Worm (Caenorhabditis elegans) whole organism, young adult: ENCODE measurements around the gene C03E10.3.
A peak's percentile ranks its signal among the peaks of the same experiment; 100 is the strongest.

Experiments
- B0336.3 ChIP-seq: fragments of 200-800 bp; sonication (Bioruptor generic); IDR thresholded peaks from 2 replicates; pipeline ENCODE4 v1.3.6; 2022; ENCODE audit warnings: missing genetic modification characterization, missing compliant biosample characterization
- F33H1.4 ChIP-seq: fragments of 200-800 bp; sonication (Bioruptor generic); IDR thresholded peaks from 2 replicates; pipeline ENCODE4 v1.3.6; 2022; ENCODE audit warnings: missing genetic modification reagents, missing genetic modification characterization, missing compliant biosample characterization
- F39B2.1 ChIP-seq: fragments of 200-800 bp; sonication (Bioruptor generic); IDR thresholded peaks from 2 replicates; pipeline ENCODE4 v1.3.6; 2022; ENCODE audit warnings: missing genetic modification reagents, missing genetic modification characterization, missing compliant biosample characterization
- pbrm-1 ChIP-seq: fragments of 200-800 bp; sonication (Bioruptor generic); IDR thresholded peaks from 2 replicates; pipeline ENCODE4 v1.3.6; 2022; ENCODE audit warnings: missing genetic modification reagents, missing genetic modification characterization, missing compliant biosample characterization
- rec-8 ChIP-seq, 2 experiments: sonication (generic microtip); optimal IDR thresholded peaks; 2 replicates each; lab custom pipeline; 2016; ENCODE audit warnings: mild to moderate bottlenecking in 2 of 2, missing genetic modification characterization in 2 of 2, missing genetic modification reagents in 2 of 2, missing genotype in 2 of 2, missing biosample characterization in 1 of 2, missing compliant biosample characterization in 1 of 2, moderate library complexity in 1 of 2

- no peak for TF ChIP-seq pbrm-1 (GFP tag; lab: Robert Waterston, UW)
- peak; percentile 95 for TF ChIP-seq F33H1.4 (GFP tag; lab: Robert Waterston, UW)
- no peak for TF ChIP-seq rec-8 (tag; optimal IDR thresholded peaks at IDR 0.05; lab: Kevin White, UChicago)
- TF ChIP-seq F39B2.1 = no peak
- no peak for TF ChIP-seq B0336.3 (GFP tag; lab: Robert Waterston, UW)
Measured at ce11 chrV:11279564-11279963, 6.7 kb upstream of the C03E10.3 start.
